Worm (Caenorhabditis elegans) whole organism, L1 larva: Measurements from ENCODE around the gene srh-4.

Experiments
- C34B4.2 ChIP-seq: sonication (generic microtip); optimal IDR thresholded peaks from 2 replicates; lab custom pipeline; 2017; ENCODE audit warnings: mild to moderate bottlenecking, missing genetic modification characterization, missing compliant biosample characterization
- alr-1 ChIP-seq: fragments of 200-800 bp; sonication (Bioruptor generic); optimal IDR thresholded peaks from 2 replicates; lab custom pipeline; 2018; ENCODE audit warnings: borderline replicate concordance, mild to moderate bottlenecking, missing genetic modification characterization, missing compliant biosample characterization
- aly-2 ChIP-seq: fragments of 150-350 bp; optimal IDR thresholded peaks from 2 replicates; lab custom pipeline; 2014; ENCODE audit warnings: missing biosample characterization, missing genetic modification characterization
- ama-1 ChIP-seq: fragments of 150-350 bp; optimal IDR thresholded peaks from 2 replicates; lab custom pipeline; 2014
- ceh-63 ChIP-seq: fragments of 200-800 bp; sonication (Bioruptor generic); optimal IDR thresholded peaks from 2 replicates; lab custom pipeline; 2018; ENCODE audit warnings: mild to moderate bottlenecking, missing genetic modification characterization, missing compliant biosample characterization
- ceh-82 ChIP-seq, 3 experiments: fragments of 150-350 bp in 1 of 3; sonication (generic microtip) in 2 of 3; optimal IDR thresholded peaks; 2 replicates each; lab custom pipeline; 2014 to 2017; ENCODE audit warnings: missing biosample characterization in 3 of 3, missing genetic modification characterization in 3 of 3
- ceh-88 ChIP-seq: fragments of 200-800 bp; sonication (Bioruptor generic); IDR thresholded peaks from 2 replicates; pipeline ENCODE4 v1.3.6; 2022; ENCODE audit warnings: missing genetic modification characterization, missing compliant biosample characterization
- dpl-1 ChIP-seq, 3 experiments: fragments of 150-350 bp in 2 of 3; sonication (generic microtip) in 1 of 3; optimal IDR thresholded peaks; 2 replicates each; lab custom pipeline; 2014 to 2017; ENCODE audit warnings: missing biosample characterization in 3 of 3, missing genetic modification characterization in 3 of 3, missing genetic modification reagents in 3 of 3
- efl-1 ChIP-seq, 4 experiments: fragments of 150-350 bp; optimal IDR thresholded peaks in 3 of 4; peaks in 1 of 4; 1 replicate in 1 of 4; 2 replicates in 3 of 4; lab custom pipeline; 2014; ENCODE audit warnings: missing biosample characterization in 2 of 4, missing genetic modification characterization in 2 of 4, missing genetic modification reagents in 2 of 4
- efl-3 ChIP-seq: fragments of 200-800 bp; sonication (Bioruptor generic); optimal IDR thresholded peaks from 2 replicates; lab custom pipeline; 2018; ENCODE audit warnings: mild to moderate bottlenecking, missing genetic modification characterization, missing compliant biosample characterization
- egl-13 ChIP-seq: sonication (generic microtip); optimal IDR thresholded peaks from 2 replicates; lab custom pipeline; 2016; ENCODE audit warnings: missing genotype, missing genetic modification reagents, missing genetic modification characterization, missing compliant biosample characterization
- elt-2 ChIP-seq: sonication (generic microtip); optimal IDR thresholded peaks from 2 replicates; lab custom pipeline; 2016; ENCODE audit warnings: missing genetic modification characterization, mild to moderate bottlenecking, inconsistent platforms, missing compliant biosample characterization, missing genetic modification reagents
- elt-3 ChIP-seq, 6 experiments: fragments of 150-350 bp in 1 of 6; sonication (generic microtip); optimal IDR thresholded peaks; 2 replicates each; lab custom pipeline; 2017 to 2018; ENCODE audit warnings: missing biosample characterization in 6 of 6, missing genetic modification characterization in 6 of 6, inconsistent platforms in 1 of 6
- ets-5 ChIP-seq: fragments of 200-800 bp; sonication (Bioruptor generic); IDR thresholded peaks from 2 replicates; pipeline ENCODE4 v1.3.6; 2022; ENCODE audit warnings: missing genetic modification characterization, missing compliant biosample characterization
- fkh-10 ChIP-seq: sonication (generic microtip); optimal IDR thresholded peaks from 2 replicates; lab custom pipeline; 2017; ENCODE audit warnings: missing biosample characterization, missing genetic modification reagents, missing genetic modification characterization
- fos-1 ChIP-seq: fragments of 150-350 bp; optimal IDR thresholded peaks from 2 replicates; lab custom pipeline; 2014; ENCODE audit warnings: missing biosample characterization, missing genetic modification characterization
- grh-1 ChIP-seq: fragments of 200-800 bp; sonication (Bioruptor generic); IDR thresholded peaks from 2 replicates; pipeline ENCODE4 v1.3.6; 2022; ENCODE audit warnings: missing genetic modification reagents, missing genetic modification characterization, missing compliant biosample characterization
- hlh-4 ChIP-seq: sonication (generic microtip); optimal IDR thresholded peaks from 2 replicates; lab custom pipeline; 2016; ENCODE audit warnings: mild to moderate bottlenecking, missing genetic modification characterization, missing compliant biosample characterization
- hpl-2 ChIP-seq: fragments of 150-350 bp; optimal IDR thresholded peaks from 2 replicates; lab custom pipeline; 2014; ENCODE audit warnings: missing biosample characterization, missing genetic modification reagents, missing genetic modification characterization
- isw-1 ChIP-seq: fragments of 200-800 bp; sonication (Bioruptor generic); IDR thresholded peaks from 2 replicates; pipeline ENCODE4 v1.3.6; 2022; ENCODE audit warnings: missing genetic modification characterization, missing compliant biosample characterization
- jun-1 ChIP-seq: fragments of 150-350 bp; optimal IDR thresholded peaks from 2 replicates; lab custom pipeline; 2014; ENCODE audit warnings: missing biosample characterization, missing genetic modification reagents, missing genetic modification characterization
- lin-14 ChIP-seq: fragments of 200-800 bp; sonication (Bioruptor generic); optimal IDR thresholded peaks from 2 replicates; lab custom pipeline; 2018; ENCODE audit warnings: mild to moderate bottlenecking, missing genetic modification characterization, moderate library complexity, missing compliant biosample characterization
- lin-15B ChIP-seq: fragments of 150-350 bp; sonication (generic microtip); optimal IDR thresholded peaks from 3 replicates; lab custom pipeline; 2014; ENCODE audit warnings: missing biosample characterization, missing genetic modification characterization
- lin-35 ChIP-seq, 2 experiments: fragments of 150-350 bp; optimal IDR thresholded peaks; 2 replicates each; lab custom pipeline; 2014; ENCODE audit warnings: missing biosample characterization in 2 of 2, missing genetic modification characterization in 2 of 2, missing genetic modification reagents in 2 of 2
- lin-39 ChIP-seq: fragments of 150-350 bp; optimal IDR thresholded peaks from 2 replicates; lab custom pipeline; 2014; ENCODE audit warnings: missing biosample characterization, missing genetic modification reagents, missing genetic modification characterization
- lsy-2 ChIP-seq, 2 experiments: fragments of 150-350 bp; optimal IDR thresholded peaks; 2 replicates each; lab custom pipeline; 2014; ENCODE audit warnings: missing biosample characterization in 2 of 2, missing genetic modification characterization in 2 of 2
- mep-1 ChIP-seq: fragments of 150-350 bp; optimal IDR thresholded peaks from 2 replicates; lab custom pipeline; 2014; ENCODE audit warnings: missing biosample characterization, missing genetic modification characterization
- nhr-19 ChIP-seq: fragments of 200-800 bp; sonication (Bioruptor generic); conservative IDR thresholded peaks from 2 replicates; pipeline ENCODE4 v1.3.6; 2022; ENCODE audit warnings: missing genetic modification characterization, missing compliant biosample characterization
- nhr-20 ChIP-seq: sonication (generic microtip); optimal IDR thresholded peaks from 2 replicates; lab custom pipeline; 2016; ENCODE audit warnings: mild to moderate bottlenecking, missing genetic modification characterization, missing compliant biosample characterization
- nhr-28 ChIP-seq: fragments of 150-350 bp; optimal IDR thresholded peaks from 2 replicates; lab custom pipeline; 2014; ENCODE audit warnings: missing biosample characterization, missing genetic modification characterization
- nhr-76 ChIP-seq: sonication (generic microtip); optimal IDR thresholded peaks from 2 replicates; lab custom pipeline; 2017; ENCODE audit warnings: missing biosample characterization, missing genetic modification characterization
- nhr-77 ChIP-seq: fragments of 150-350 bp; optimal IDR thresholded peaks from 2 replicates; lab custom pipeline; 2014; ENCODE audit warnings: missing biosample characterization, missing genetic modification characterization
- nhr-84 ChIP-seq: sonication (generic microtip); optimal IDR thresholded peaks from 2 replicates; lab custom pipeline; 2017; ENCODE audit warnings: missing biosample characterization, missing genetic modification characterization
- pax-3 ChIP-seq: fragments of 200-800 bp; sonication (Bioruptor generic); optimal IDR thresholded peaks from 2 replicates; lab custom pipeline; 2018; ENCODE audit warnings: mild to moderate bottlenecking, missing genetic modification characterization, moderate library complexity, missing compliant biosample characterization
- rnt-1 ChIP-seq: sonication (generic microtip); optimal IDR thresholded peaks from 2 replicates; lab custom pipeline; 2016; ENCODE audit warnings: mild to moderate bottlenecking, missing genetic modification characterization, moderate library complexity, missing compliant biosample characterization
- skn-1 ChIP-seq: fragments of 150-350 bp; optimal IDR thresholded peaks from 2 replicates; lab custom pipeline; 2014; ENCODE audit warnings: missing biosample characterization, missing genetic modification characterization
- snu-23 ChIP-seq: sonication (generic microtip); optimal IDR thresholded peaks from 2 replicates; lab custom pipeline; 2016; ENCODE audit warnings: missing genetic modification characterization, missing compliant biosample characterization
- tlp-1 ChIP-seq: fragments of 150-350 bp; optimal IDR thresholded peaks from 2 replicates; lab custom pipeline; 2014; ENCODE audit warnings: missing biosample characterization, missing genetic modification characterization
- unc-30 ChIP-seq: sonication (generic microtip); optimal IDR thresholded peaks from 2 replicates; lab custom pipeline; 2017; ENCODE audit warnings: missing biosample characterization, missing genetic modification characterization
- unc-62 ChIP-seq: fragments of 150-350 bp; optimal IDR thresholded peaks from 2 replicates; lab custom pipeline; 2014; ENCODE audit warnings: missing biosample characterization, missing genetic modification reagents, missing genetic modification characterization
- vab-15 ChIP-seq: sonication (generic microtip); optimal IDR thresholded peaks from 2 replicates; lab custom pipeline; 2017; ENCODE audit warnings: missing genotype, mild to moderate bottlenecking, missing genetic modification characterization, missing compliant biosample characterization
- xbp-1 ChIP-seq: sonication (generic microtip); optimal IDR thresholded peaks from 2 replicates; lab custom pipeline; 2016; ENCODE audit warnings: missing genetic modification characterization, missing compliant biosample characterization
- zip-4 ChIP-seq: fragments of 200-800 bp; sonication (Bioruptor generic); optimal IDR thresholded peaks from 2 replicates; lab custom pipeline; 2018; ENCODE audit warnings: mild to moderate bottlenecking, missing genetic modification characterization, moderate library complexity, missing compliant biosample characterization
- ztf-4 ChIP-seq: fragments of 150-350 bp; optimal IDR thresholded peaks from 2 replicates; lab custom pipeline; 2014; ENCODE audit warnings: missing biosample characterization, missing genetic modification characterization

Gene srh-4

ce11 chrV:3979819-3980218 lies 30.5 kb upstream of the srh-4 start, which contains the start of gene nlp-31 (continued):
- TF ChIP-seq lin-35 (GFP tag; optimal IDR thresholded peaks at IDR 0.05; lab: Kevin White, UChicago) (peak in 1 of 2 experiments; percentile 43), xbp-1 (tag; lab: Kevin White, UChicago) (no peak), nhr-20 (tag; lab: Kevin White, UChicago) (peak; percentile 88), zip-4 (no peak), lin-39 (tag; lab: Kevin White, UChicago) (no peak), lsy-2 (tag; optimal IDR thresholded peaks at IDR 0.05; lab: Kevin White, UChicago) (peak in 1 of 2 experiments; percentile 21), unc-62 (GFP tag; lab: Kevin White, UChicago) (no peak), dpl-1 (GFP tag; optimal IDR thresholded peaks at IDR 0.05; lab: Kevin White, UChicago) (no peak), skn-1 (no peak), jun-1 (tag; lab: Kevin White, UChicago) (peak; percentile 23), rnt-1 (tag; lab: Kevin White, UChicago) (no peak), ztf-4 (tag; lab: Kevin White, UChicago) (peak; percentile 27), mep-1 (tag; lab: Kevin White, UChicago) (peak; percentile 10), tlp-1 (tag; lab: Kevin White, UChicago) (no peak), nhr-77 (tag; lab: Kevin White, UChicago) (no peak), egl-13 (tag; lab: Kevin White, UChicago) (no peak), lin-14 (GFP tag; lab: Kevin White, UChicago) (peak; percentile 73)

DNA sequence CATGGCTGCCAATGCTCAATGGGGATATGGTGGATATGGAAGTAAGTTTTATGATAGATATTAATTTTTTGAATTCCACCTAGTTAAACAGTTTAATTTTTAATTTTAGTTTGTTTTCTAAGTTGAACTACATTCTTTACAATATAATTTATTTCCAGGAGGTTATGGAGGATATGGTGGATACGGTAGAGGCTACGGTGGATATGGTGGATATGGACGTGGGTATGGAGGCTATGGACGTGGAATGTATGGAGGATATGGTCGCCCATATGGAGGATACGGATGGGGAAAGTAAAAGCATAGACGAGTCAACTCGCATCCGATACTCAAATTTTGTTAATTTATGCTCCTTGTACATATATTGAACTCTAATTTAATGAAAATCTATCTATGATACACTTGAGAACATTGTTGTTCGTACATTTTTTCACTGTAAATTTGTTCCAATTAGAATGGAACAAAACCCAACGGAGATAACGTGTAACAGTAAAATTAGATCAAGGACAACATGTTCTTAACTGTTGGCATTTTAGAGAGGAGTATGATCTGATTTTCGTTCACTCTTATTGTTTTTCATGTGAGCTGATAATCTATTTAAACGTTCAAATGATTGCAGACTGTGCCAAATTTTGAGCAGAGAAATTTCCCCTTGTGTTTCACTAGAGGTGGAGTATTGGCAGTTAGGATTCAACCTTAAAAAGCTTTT lies 29.9 kb upstream of the srh-4 start:
- no peak for TF ChIP-seq elt-3 (tag; optimal IDR thresholded peaks at IDR 0.05; lab: Kevin White, UChicago)
- TF ChIP-seq rnt-1 (tag; lab: Kevin White, UChicago): no peak
- TF ChIP-seq nhr-84 (tag; lab: Kevin White, UChicago): no peak
- TF ChIP-seq unc-30 (tag; lab: Kevin White, UChicago): no peak
- TF ChIP-seq isw-1 (GFP tag; lab: Robert Waterston, UW): no peak
- no peak for TF ChIP-seq ceh-63 (GFP tag; lab: Kevin White, UChicago)
- no peak for TF ChIP-seq vab-15 (tag; lab: Kevin White, UChicago)
- TF ChIP-seq fkh-10 (GFP tag; lab: Kevin White, UChicago): no peak
- no peak for TF ChIP-seq ets-5 (GFP tag; lab: Robert Waterston, UW)
- no peak for TF ChIP-seq mep-1 (tag; lab: Kevin White, UChicago)
- no peak for TF ChIP-seq ceh-88 (GFP tag; lab: Robert Waterston, UW)
- no peak for TF ChIP-seq elt-2 (tag; lab: Kevin White, UChicago)
- TF ChIP-seq hlh-4 (tag; lab: Kevin White, UChicago): no peak
- no peak for TF ChIP-seq C34B4.2
- TF ChIP-seq zip-4: no peak
- TF ChIP-seq jun-1 (tag; lab: Kevin White, UChicago): no peak
- no peak for TF ChIP-seq nhr-19
- TF ChIP-seq tlp-1 (tag; lab: Kevin White, UChicago): no peak
- TF ChIP-seq fos-1 (tag; lab: Kevin White, UChicago): no peak
- TF ChIP-seq, all 84 proteins: peak for 0

DNA sequence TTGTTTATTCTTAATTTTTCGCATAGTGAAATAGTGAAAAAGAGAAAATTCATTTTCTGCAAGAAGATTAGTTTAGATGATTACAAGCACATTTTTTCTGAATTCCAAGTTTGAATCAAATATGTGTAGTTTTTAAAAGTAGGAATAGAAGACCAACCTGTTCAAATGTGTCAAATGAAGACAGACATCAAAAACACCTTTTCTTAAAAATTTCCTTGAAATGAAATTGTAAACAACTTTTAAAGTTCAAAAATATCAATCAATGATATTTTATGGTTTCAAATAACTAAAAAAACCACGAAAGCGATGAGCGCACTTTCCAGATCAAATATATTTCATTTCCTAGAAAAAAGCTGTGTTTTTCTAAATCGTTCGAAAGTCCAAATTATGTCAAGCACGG lies 28.6 kb upstream of the srh-4 start, which contains the start of gene nlp-30:
Gene nlp-30, plus strand, starts transcription at position 301 of the 400 bp plus-strand sequence.
- TF ChIP-seq efl-3 (GFP tag; lab: Kevin White, UChicago) (no peak), lsy-2 (tag; optimal IDR thresholded peaks at IDR 0.05; lab: Kevin White, UChicago) (no peak), xbp-1 (tag; lab: Kevin White, UChicago) (no peak), fkh-10 (GFP tag; lab: Kevin White, UChicago) (no peak), lin-15B (tag; lab: Kevin White, UChicago) (no peak)

ce11 chrV:3984178-3984577 lies 26.1 kb upstream of the srh-4 start, which contains the start of gene nlp-29:
Gene nlp-29 (plus strand): TSS chrV:3984425.
- TF ChIP-seq skn-1 (no peak), nhr-76 (no peak), fkh-10 (GFP tag; lab: Kevin White, UChicago) (no peak), ama-1 (lab: Kevin White, UChicago) (no peak), tlp-1 (tag; lab: Kevin White, UChicago) (no peak), aly-2 (tag; lab: Kevin White, UChicago) (no peak), alr-1 (tag; lab: Kevin White, UChicago) (no peak), lsy-2 (tag; optimal IDR thresholded peaks at IDR 0.05; lab: Kevin White, UChicago) (no peak), pax-3 (no peak), ceh-82 (tag; optimal IDR thresholded peaks at IDR 0.05; lab: Kevin White, UChicago) (no peak), efl-1 (optimal IDR thresholded peaks at IDR 0.05; lab: Kevin White, UChicago) (no peak), efl-1 (GFP tag; optimal IDR thresholded peaks at IDR 0.05 in 1 of 2; lab: Kevin White, UChicago) (no peak), elt-3 (tag; optimal IDR thresholded peaks at IDR 0.05; lab: Kevin White, UChicago) (peak in 1 of 6 experiments; percentile 56), hpl-2 (GFP tag; lab: Kevin White, UChicago) (no peak), nhr-28 (tag; lab: Kevin White, UChicago) (no peak), grh-1 (GFP tag; lab: Robert Waterston, UW) (0 out of 2 replicates have a peak, but pooled peaks have one; percentile 24), snu-23 (GFP tag; lab: Kevin White, UChicago) (peak; percentile 50), dpl-1 (GFP tag; optimal IDR thresholded peaks at IDR 0.05; lab: Kevin White, UChicago) (no peak)
